Worm (Caenorhabditis elegans) whole organism, midembryonic: ENCODE measurements around the gene C23H5.11.

Source experiments
- T22C8.4 ChIP-seq: fragments of 200-800 bp; sonication (Bioruptor generic); IDR thresholded peaks from 2 replicates; pipeline ENCODE4 v1.3.6; 2022; ENCODE audit warnings: missing genetic modification characterization, missing compliant biosample characterization
- cog-1 ChIP-seq: sonication (generic microtip); optimal IDR thresholded peaks from 2 replicates; lab custom pipeline; 2016; ENCODE audit warnings: missing genetic modification characterization, missing compliant biosample characterization
- flt-1 ChIP-seq: fragments of 200-800 bp; sonication (Bioruptor generic); IDR thresholded peaks from 2 replicates; pipeline ENCODE4 v1.3.6; 2022; ENCODE audit warnings: missing genetic modification characterization, missing compliant biosample characterization
- klf-2 ChIP-seq: fragments of 200-800 bp; sonication (Bioruptor generic); conservative IDR thresholded peaks from 2 replicates; pipeline ENCODE4 v1.3.6; 2022; ENCODE audit warnings: missing genetic modification reagents, missing genetic modification characterization, missing compliant biosample characterization
- med-1 ChIP-seq: sonication (generic microtip); optimal IDR thresholded peaks from 2 replicates; lab custom pipeline; 2017; ENCODE audit warnings: missing genetic modification characterization, mild to moderate bottlenecking, missing compliant biosample characterization, antibody characterized with exemption, missing genetic modification reagents; ENCODE audit not compliant: insufficient read depth
- ref-1 ChIP-seq: fragments of 200-800 bp; sonication (Bioruptor generic); conservative IDR thresholded peaks from 2 replicates; pipeline ENCODE4 v1.3.6; 2022; ENCODE audit warnings: missing genetic modification reagents, missing genetic modification characterization, missing compliant biosample characterization
- tab-1 ChIP-seq: fragments of 200-800 bp; sonication (Bioruptor generic); IDR thresholded peaks from 2 replicates; pipeline ENCODE4 v1.3.6; 2022; ENCODE audit warnings: missing genetic modification characterization, missing compliant biosample characterization
- ztf-23 ChIP-seq: fragments of 200-800 bp; sonication (Bioruptor generic); IDR thresholded peaks from 2 replicates; pipeline ENCODE4 v1.3.6; 2022; ENCODE audit warnings: missing genetic modification reagents, missing genetic modification characterization, missing compliant biosample characterization
- ztf-29 ChIP-seq: fragments of 200-800 bp; sonication (Bioruptor generic); IDR thresholded peaks from 2 replicates; pipeline ENCODE4 v1.3.6; 2022; ENCODE audit warnings: missing genetic modification reagents, missing genetic modification characterization, missing compliant biosample characterization

The C23H5.11 gene

ce11 chrIV:2127375-2127774, 27.7 kb upstream of the C23H5.11 start:
- TF ChIP-seq cog-1 (tag; lab: Kevin White, UChicago) (no peak), med-1 (GFP tag; lab: Kevin White, UChicago) (no peak), tab-1 (GFP tag; lab: Robert Waterston, UW) (no peak)

- TF ChIP-seq cog-1 (tag; lab: Kevin White, UChicago) = no peak
- no peak for TF ChIP-seq flt-1
- no peak for TF ChIP-seq ref-1
- TF ChIP-seq tab-1 (GFP tag; lab: Robert Waterston, UW) = no peak
- TF ChIP-seq ztf-23 = no peak
- no peak for TF ChIP-seq med-1 (GFP tag; lab: Kevin White, UChicago)
- TF ChIP-seq T22C8.4 (GFP tag; lab: Robert Waterston, UW) = no peak
- no peak for TF ChIP-seq klf-2 (GFP tag; lab: Robert Waterston, UW)
Observed at ce11 chrIV:2122488-2122887, 22.8 kb upstream of the C23H5.11 start, which contains the start of gene glb-7. glb-7 (plus strand) TSS chrIV:2122788.

DNA sequence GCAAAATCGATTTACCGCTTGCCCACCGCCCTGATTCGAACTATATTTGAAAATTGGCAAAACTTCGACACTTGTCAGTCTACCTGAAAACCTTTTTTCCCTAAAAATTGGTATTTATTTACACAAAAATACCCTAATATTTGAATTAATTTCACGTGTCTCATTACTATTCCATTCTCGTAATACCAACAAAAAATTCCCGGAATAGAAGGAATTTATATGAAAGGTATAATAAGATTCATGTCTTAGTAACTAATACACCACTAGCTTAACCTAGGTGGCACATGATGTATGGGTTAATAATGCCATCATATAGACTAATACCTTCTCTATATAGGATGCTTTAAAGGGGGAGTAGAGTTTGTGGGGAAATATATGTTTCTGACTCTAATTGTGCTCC, 17.6 kb upstream of the C23H5.11 start:
- TF ChIP-seq tab-1 (GFP tag; lab: Robert Waterston, UW) = no peak
- TF ChIP-seq ref-1 = no peak
- no peak for TF ChIP-seq cog-1 (tag; lab: Kevin White, UChicago)
- TF ChIP-seq med-1 (GFP tag; lab: Kevin White, UChicago) = no peak
- no peak for TF ChIP-seq flt-1
- no peak for TF ChIP-seq ztf-23
- TF ChIP-seq T22C8.4 (GFP tag; lab: Robert Waterston, UW) = no peak
- no peak for TF ChIP-seq klf-2 (GFP tag; lab: Robert Waterston, UW)
- TF ChIP-seq ztf-29 (GFP tag; lab: Robert Waterston, UW) = no peak

- TF ChIP-seq cog-1 (tag; lab: Kevin White, UChicago) (no peak), med-1 (GFP tag; lab: Kevin White, UChicago) (no peak), tab-1 (GFP tag; lab: Robert Waterston, UW) (no peak), ref-1 (no peak), T22C8.4 (GFP tag; lab: Robert Waterston, UW) (no peak)
Observed at ce11 chrIV:2114337-2114736, 14.7 kb upstream of the C23H5.11 start, which contains the start of gene xbx-4. xbx-4 (plus strand) TSS chrIV:2114637.

- no peak for TF ChIP-seq ztf-23
- no peak for TF ChIP-seq cog-1 (tag; lab: Kevin White, UChicago)
Observed at ce11 chrIV:2113362-2114056, 13.8 kb upstream of the C23H5.11 start, which contains the start of gene C23H5.8. C23H5.8 (minus strand) TSS chrIV:2113412.

DNA sequence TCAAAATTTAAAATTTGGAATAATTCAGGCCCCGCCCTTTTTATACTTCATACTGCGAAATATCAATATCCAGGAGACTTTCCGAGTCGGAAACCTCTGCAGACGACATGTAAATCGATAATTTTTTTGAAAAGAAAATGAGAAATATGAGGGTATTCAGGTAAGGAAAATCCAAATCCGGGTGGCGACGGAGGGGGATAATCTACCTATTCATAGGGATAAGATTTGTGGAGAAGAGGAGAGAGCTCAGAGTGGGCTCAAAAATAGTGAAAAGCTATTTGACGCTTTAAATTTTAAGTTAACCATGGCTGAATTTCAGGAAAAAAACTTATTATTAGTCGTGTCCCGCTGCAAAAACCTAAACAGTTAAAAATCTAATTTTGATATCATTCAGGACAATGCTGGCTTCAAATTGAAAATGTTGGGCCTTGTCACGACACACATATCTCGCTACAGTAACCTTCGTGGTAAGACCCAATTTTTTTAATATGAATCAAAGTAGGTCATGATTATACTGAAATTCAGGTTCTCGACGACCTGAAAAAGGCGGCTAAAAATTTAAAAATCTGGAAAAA, 11.7 kb upstream of the C23H5.11 start, which contains the start of gene che-6:
che-6 (minus strand) TSS at position 109 of the 575 bp plus-strand sequence.
- TF ChIP-seq med-1 (GFP tag; lab: Kevin White, UChicago) (no peak), T22C8.4 (GFP tag; lab: Robert Waterston, UW) (no peak), cog-1 (tag; lab: Kevin White, UChicago) (no peak), tab-1 (GFP tag; lab: Robert Waterston, UW) (no peak), ref-1 (no peak), flt-1 (no peak), ztf-23 (no peak), klf-2 (GFP tag; lab: Robert Waterston, UW) (no peak), ztf-29 (GFP tag; lab: Robert Waterston, UW) (no peak)

- TF ChIP-seq tab-1 (GFP tag; lab: Robert Waterston, UW) (0 out of 2 replicates have a peak, but pooled peaks have one; percentile 7), flt-1 (no peak), cog-1 (tag; lab: Kevin White, UChicago) (no peak), T22C8.4 (GFP tag; lab: Robert Waterston, UW) (no peak)
Observed at ce11 chrIV:2106708-2107107, 7.0 kb upstream of the C23H5.11 start.

ce11 chrIV:2102793-2103192, 3.1 kb upstream of the C23H5.11 start, which contains the start of gene C23H5.15:
C23H5.15 (minus strand) TSS chrIV:2102893.
- TF ChIP-seq klf-2 (GFP tag; lab: Robert Waterston, UW) (no peak), ztf-23 (no peak), ref-1 (no peak), ztf-29 (GFP tag; lab: Robert Waterston, UW) (no peak), cog-1 (tag; lab: Kevin White, UChicago) (no peak), T22C8.4 (GFP tag; lab: Robert Waterston, UW) (no peak), tab-1 (GFP tag; lab: Robert Waterston, UW) (no peak), flt-1 (no peak), med-1 (GFP tag; lab: Kevin White, UChicago) (no peak)

ce11 chrIV:2083734-2084133, 15.9 kb downstream of the C23H5.11 start, which contains the start of gene mca-2:
mca-2 (plus strand) TSS chrIV:2084034.
- TF ChIP-seq T22C8.4 (GFP tag; lab: Robert Waterston, UW) (no peak), ztf-23 (no peak), klf-2 (GFP tag; lab: Robert Waterston, UW) (no peak), tab-1 (GFP tag; lab: Robert Waterston, UW) (no peak), ref-1 (no peak), ztf-29 (GFP tag; lab: Robert Waterston, UW) (no peak), med-1 (GFP tag; lab: Kevin White, UChicago) (no peak), flt-1 (no peak), cog-1 (tag; lab: Kevin White, UChicago) (no peak)

DNA sequence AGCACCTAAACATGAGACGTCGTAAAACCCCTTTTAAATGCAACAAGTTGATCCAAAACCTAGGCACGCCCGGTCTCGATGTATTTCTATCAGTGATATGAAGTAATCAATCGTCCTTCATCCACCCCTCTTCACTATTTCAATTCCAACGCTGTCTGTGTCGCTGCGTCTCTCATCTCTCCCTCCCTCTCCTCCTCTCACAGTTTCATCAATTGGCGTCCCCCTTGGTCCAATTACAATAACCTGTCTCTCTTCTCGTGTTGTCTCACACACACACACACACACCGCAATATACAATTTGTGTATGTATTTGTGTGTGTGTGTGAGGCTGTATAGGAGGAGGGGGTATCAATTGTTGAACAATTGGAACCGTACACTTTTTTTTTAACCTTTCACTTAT, 16.5 kb downstream of the C23H5.11 start:
- 0 out of 2 replicates have a peak, but pooled peaks have one; percentile 32 for TF ChIP-seq flt-1
- no peak for TF ChIP-seq ztf-29 (GFP tag; lab: Robert Waterston, UW)
